Worm (Caenorhabditis elegans): ENCODE data around the gene AC7.3.
A peak's percentile ranks its signal among the peaks of the same experiment; 100 is the strongest.

DNA sequence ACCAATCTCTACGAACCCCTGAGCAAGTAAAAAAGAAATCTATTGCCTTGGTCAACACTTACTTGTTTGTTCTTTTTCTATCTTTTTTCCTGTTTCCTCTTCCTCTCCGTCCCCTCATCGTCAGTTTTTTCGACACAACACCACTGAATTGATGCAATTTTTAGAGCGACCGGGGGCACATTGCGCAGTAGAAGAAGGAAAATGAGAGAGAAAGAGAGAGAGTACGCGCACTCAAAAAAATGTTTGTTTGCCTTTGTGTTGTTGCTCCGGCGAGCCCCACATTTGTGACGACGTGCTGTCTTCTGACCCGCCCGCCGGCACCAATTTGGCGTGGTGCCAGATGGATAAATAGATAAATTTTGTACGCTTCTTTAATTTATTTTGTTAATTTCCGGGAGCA is 11.5 kb upstream of the AC7.3 start:
- TF ChIP-seq T22C8.4 (GFP tag; IDR thresholded peaks at IDR 0.05) (no peak), flt-1 (GFP tag; IDR thresholded peaks at IDR 0.05) (no peak), med-1 (GFP tag; optimal IDR thresholded peaks at IDR 0.05; ENCODE audit: insufficient read depth) (no peak), ref-1 (GFP tag; conservative IDR thresholded peaks at IDR 0.05) (no peak), ztf-23 (GFP tag; IDR thresholded peaks at IDR 0.05) (peak; percentile 52; the same call in 1 of the 2 replicates), tab-1 (GFP tag; IDR thresholded peaks at IDR 0.05) (no peak)

Measured in whole organism, midembryonic.